Worm (Caenorhabditis elegans) whole organism, L2 larva: ENCODE data around the gene affl-2.

Source experiments
- blmp-1 ChIP-seq: sonication (generic microtip); optimal IDR thresholded peaks from 2 replicates; lab custom pipeline; 2017; ENCODE audit warnings: missing genetic modification characterization, mild to moderate bottlenecking, missing compliant biosample characterization, antibody characterized with exemption, moderate library complexity; ENCODE audit not compliant: insufficient read depth
- nhr-11 ChIP-seq: fragments of 150-350 bp; optimal IDR thresholded peaks from 2 replicates; lab custom pipeline; 2014; ENCODE audit warnings: missing biosample characterization, missing genetic modification characterization

- TF ChIP-seq nhr-11 (tag; lab: Kevin White, UChicago) (no peak), blmp-1 (no peak)
Observed at ce11 chrIII:437033-437432, 2.3 kb downstream of the affl-2 start.
